Worm (Caenorhabditis elegans) whole organism, L1 larva: Measurements from ENCODE around the gene Y4C6B.2.
A peak's percentile ranks its signal among the peaks of the same experiment; 100 is the strongest.
"Not testable (repeated sequence)": the region's sequence is repeated elsewhere in the genome, so short reads cannot be mapped to it uniquely, and the experiment has no call there.

Experiments
- C04F5.9 ChIP-seq: sonication (generic microtip); optimal IDR thresholded peaks from 2 replicates; lab custom pipeline; 2016; ENCODE audit warnings: missing genetic modification characterization, missing compliant biosample characterization
- C16A3.4 ChIP-seq: fragments of 150-350 bp; optimal IDR thresholded peaks from 2 replicates; lab custom pipeline; 2014; ENCODE audit warnings: missing biosample characterization, missing genetic modification characterization
- aly-2 ChIP-seq: fragments of 150-350 bp; optimal IDR thresholded peaks from 2 replicates; lab custom pipeline; 2014; ENCODE audit warnings: missing biosample characterization, missing genetic modification characterization
- ceh-63 ChIP-seq: fragments of 200-800 bp; sonication (Bioruptor generic); optimal IDR thresholded peaks from 2 replicates; lab custom pipeline; 2018; ENCODE audit warnings: mild to moderate bottlenecking, missing genetic modification characterization, missing compliant biosample characterization
- ceh-8 ChIP-seq: fragments of 200-800 bp; sonication (Bioruptor generic); optimal IDR thresholded peaks from 2 replicates; lab custom pipeline; 2018; ENCODE audit warnings: mild to moderate bottlenecking, missing genetic modification characterization, moderate library complexity, missing compliant biosample characterization
- ceh-82 ChIP-seq, 3 experiments: fragments of 150-350 bp in 1 of 3; sonication (generic microtip) in 2 of 3; optimal IDR thresholded peaks; 2 replicates each; lab custom pipeline; 2014 to 2017; ENCODE audit warnings: missing biosample characterization in 3 of 3, missing genetic modification characterization in 3 of 3
- ceh-90 ChIP-seq: sonication (generic microtip); optimal IDR thresholded peaks from 2 replicates; lab custom pipeline; 2016; ENCODE audit warnings: missing genetic modification characterization, missing compliant biosample characterization
- ces-1 ChIP-seq: fragments of 150-350 bp; optimal IDR thresholded peaks from 2 replicates; lab custom pipeline; 2014; ENCODE audit warnings: missing biosample characterization, missing genetic modification reagents, missing genetic modification characterization
- dsc-1 ChIP-seq: sonication (generic microtip); optimal IDR thresholded peaks from 2 replicates; lab custom pipeline; 2016; ENCODE audit warnings: mild to moderate bottlenecking, missing genetic modification characterization, missing compliant biosample characterization
- efl-1 ChIP-seq, 4 experiments: fragments of 150-350 bp; optimal IDR thresholded peaks in 3 of 4; peaks in 1 of 4; 1 replicate in 1 of 4; 2 replicates in 3 of 4; lab custom pipeline; 2014; ENCODE audit warnings: missing biosample characterization in 2 of 4, missing genetic modification characterization in 2 of 4, missing genetic modification reagents in 2 of 4
- efl-3 ChIP-seq: fragments of 200-800 bp; sonication (Bioruptor generic); optimal IDR thresholded peaks from 2 replicates; lab custom pipeline; 2018; ENCODE audit warnings: mild to moderate bottlenecking, missing genetic modification characterization, missing compliant biosample characterization
- egl-27 ChIP-seq, 2 experiments: fragments of 150-350 bp in 1 of 2; sonication (generic microtip); optimal IDR thresholded peaks; 3 replicates each; lab custom pipeline; 2017 to 2018; ENCODE audit warnings: missing biosample characterization in 2 of 2, missing genetic modification characterization in 2 of 2, missing genetic modification reagents in 2 of 2
- elt-3 ChIP-seq, 6 experiments: fragments of 150-350 bp in 1 of 6; sonication (generic microtip); optimal IDR thresholded peaks; 2 replicates each; lab custom pipeline; 2017 to 2018; ENCODE audit warnings: missing biosample characterization in 6 of 6, missing genetic modification characterization in 6 of 6, inconsistent platforms in 1 of 6
- fos-1 ChIP-seq: fragments of 150-350 bp; optimal IDR thresholded peaks from 2 replicates; lab custom pipeline; 2014; ENCODE audit warnings: missing biosample characterization, missing genetic modification characterization
- hlh-17 ChIP-seq: fragments of 200-800 bp; sonication (Bioruptor generic); optimal IDR thresholded peaks from 2 replicates; lab custom pipeline; 2018; ENCODE audit warnings: missing genetic modification characterization, mild to moderate bottlenecking, missing compliant biosample characterization, moderate library complexity, borderline replicate concordance
- hlh-4 ChIP-seq: sonication (generic microtip); optimal IDR thresholded peaks from 2 replicates; lab custom pipeline; 2016; ENCODE audit warnings: mild to moderate bottlenecking, missing genetic modification characterization, missing compliant biosample characterization
- irx-1 ChIP-seq: sonication (generic microtip); optimal IDR thresholded peaks from 2 replicates; lab custom pipeline; 2016; ENCODE audit warnings: missing genetic modification characterization, missing compliant biosample characterization
- jun-1 ChIP-seq: fragments of 150-350 bp; optimal IDR thresholded peaks from 2 replicates; lab custom pipeline; 2014; ENCODE audit warnings: missing biosample characterization, missing genetic modification reagents, missing genetic modification characterization
- lin-14 ChIP-seq: fragments of 200-800 bp; sonication (Bioruptor generic); optimal IDR thresholded peaks from 2 replicates; lab custom pipeline; 2018; ENCODE audit warnings: mild to moderate bottlenecking, missing genetic modification characterization, moderate library complexity, missing compliant biosample characterization
- lin-35 ChIP-seq, 2 experiments: fragments of 150-350 bp; optimal IDR thresholded peaks; 2 replicates each; lab custom pipeline; 2014; ENCODE audit warnings: missing biosample characterization in 2 of 2, missing genetic modification characterization in 2 of 2, missing genetic modification reagents in 2 of 2
- lin-39 ChIP-seq: fragments of 150-350 bp; optimal IDR thresholded peaks from 2 replicates; lab custom pipeline; 2014; ENCODE audit warnings: missing biosample characterization, missing genetic modification reagents, missing genetic modification characterization
- lsy-2 ChIP-seq, 2 experiments: fragments of 150-350 bp; optimal IDR thresholded peaks; 2 replicates each; lab custom pipeline; 2014; ENCODE audit warnings: missing biosample characterization in 2 of 2, missing genetic modification characterization in 2 of 2
- mab-9 ChIP-seq: fragments of 200-800 bp; sonication (Bioruptor generic); IDR thresholded peaks from 2 replicates; pipeline ENCODE4 v1.3.6; 2022; ENCODE audit warnings: missing genetic modification reagents, missing genetic modification characterization, missing compliant biosample characterization
- mdl-1 ChIP-seq, 2 experiments: fragments of 150-350 bp; optimal IDR thresholded peaks; 2 replicates each; lab custom pipeline; 2014 to 2017; ENCODE audit warnings: missing biosample characterization in 2 of 2, missing genetic modification characterization in 2 of 2, inconsistent platforms in 1 of 2
- mef-2 ChIP-seq: fragments of 150-350 bp; optimal IDR thresholded peaks from 2 replicates; lab custom pipeline; 2014; ENCODE audit warnings: missing biosample characterization, missing genetic modification characterization
- mep-1 ChIP-seq: fragments of 150-350 bp; optimal IDR thresholded peaks from 2 replicates; lab custom pipeline; 2014; ENCODE audit warnings: missing biosample characterization, missing genetic modification characterization
- nhr-11 ChIP-seq: fragments of 150-350 bp; optimal IDR thresholded peaks from 2 replicates; lab custom pipeline; 2014; ENCODE audit warnings: missing biosample characterization, missing genetic modification characterization
- nhr-12 ChIP-seq: sonication (generic microtip); optimal IDR thresholded peaks from 2 replicates; lab custom pipeline; 2017; ENCODE audit warnings: missing biosample characterization, missing genetic modification characterization
- nhr-19 ChIP-seq: fragments of 200-800 bp; sonication (Bioruptor generic); conservative IDR thresholded peaks from 2 replicates; pipeline ENCODE4 v1.3.6; 2022; ENCODE audit warnings: missing genetic modification characterization, missing compliant biosample characterization
- nhr-20 ChIP-seq: sonication (generic microtip); optimal IDR thresholded peaks from 2 replicates; lab custom pipeline; 2016; ENCODE audit warnings: mild to moderate bottlenecking, missing genetic modification characterization, missing compliant biosample characterization
- nhr-237 ChIP-seq: fragments of 150-350 bp; optimal IDR thresholded peaks from 2 replicates; lab custom pipeline; 2014; ENCODE audit warnings: missing biosample characterization, missing genetic modification characterization
- nhr-28 ChIP-seq: fragments of 150-350 bp; optimal IDR thresholded peaks from 2 replicates; lab custom pipeline; 2014; ENCODE audit warnings: missing biosample characterization, missing genetic modification characterization
- nhr-71 ChIP-seq: sonication (generic microtip); optimal IDR thresholded peaks from 2 replicates; lab custom pipeline; 2016; ENCODE audit warnings: mild to moderate bottlenecking, missing genetic modification characterization, moderate library complexity, missing compliant biosample characterization
- nhr-85 ChIP-seq: sonication (generic microtip); peaks from one replicate; lab custom pipeline; 2016; ENCODE audit warnings: missing genetic modification characterization, inconsistent platforms, missing compliant biosample characterization
- pag-3 ChIP-seq: sonication (generic microtip); optimal IDR thresholded peaks from 2 replicates; lab custom pipeline; 2017; ENCODE audit warnings: missing genetic modification characterization, mild to moderate bottlenecking, missing compliant biosample characterization, antibody characterized with exemption, borderline replicate concordance; ENCODE audit not compliant: insufficient read depth
- pqm-1 ChIP-seq: sonication (generic microtip); optimal IDR thresholded peaks from 3 replicates; lab custom pipeline; 2017; ENCODE audit warnings: missing biosample characterization, missing genetic modification characterization
- rnt-1 ChIP-seq: sonication (generic microtip); optimal IDR thresholded peaks from 2 replicates; lab custom pipeline; 2016; ENCODE audit warnings: mild to moderate bottlenecking, missing genetic modification characterization, moderate library complexity, missing compliant biosample characterization
- snpc-4 ChIP-seq: fragments of 150-350 bp; optimal IDR thresholded peaks from 2 replicates; lab custom pipeline; 2014; ENCODE audit warnings: missing biosample characterization, missing genetic modification characterization
- sox-4 ChIP-seq: sonication (generic microtip); optimal IDR thresholded peaks from 2 replicates; lab custom pipeline; 2016; ENCODE audit warnings: missing genetic modification characterization, missing compliant biosample characterization
- sptf-1 ChIP-seq: fragments of 150-350 bp; optimal IDR thresholded peaks from 2 replicates; lab custom pipeline; 2014; ENCODE audit warnings: missing biosample characterization, missing genetic modification characterization
- sup-37 ChIP-seq: fragments of 200-800 bp; sonication (Bioruptor generic); optimal IDR thresholded peaks from 2 replicates; lab custom pipeline; 2018; ENCODE audit warnings: mild to moderate bottlenecking, missing genetic modification characterization, missing compliant biosample characterization
- swsn-7 ChIP-seq: sonication (generic microtip); optimal IDR thresholded peaks from 2 replicates; lab custom pipeline; 2016; ENCODE audit warnings: missing genetic modification characterization, missing compliant biosample characterization
- unc-62 ChIP-seq: fragments of 150-350 bp; optimal IDR thresholded peaks from 2 replicates; lab custom pipeline; 2014; ENCODE audit warnings: missing biosample characterization, missing genetic modification reagents, missing genetic modification characterization
- unc-86 ChIP-seq: sonication (generic microtip); optimal IDR thresholded peaks from 2 replicates; lab custom pipeline; 2016; ENCODE audit warnings: missing genetic modification characterization, missing compliant biosample characterization
- unc-98 ChIP-seq: fragments of 200-800 bp; sonication (Bioruptor generic); IDR thresholded peaks from 2 replicates; pipeline ENCODE4 v1.3.6; 2022; ENCODE audit warnings: missing genetic modification characterization, missing compliant biosample characterization
- vab-15 ChIP-seq: sonication (generic microtip); optimal IDR thresholded peaks from 2 replicates; lab custom pipeline; 2017; ENCODE audit warnings: missing genotype, mild to moderate bottlenecking, missing genetic modification characterization, missing compliant biosample characterization
- zag-1 ChIP-seq: fragments of 150-350 bp; optimal IDR thresholded peaks from 2 replicates; lab custom pipeline; 2014; ENCODE audit warnings: missing biosample characterization, missing genetic modification characterization
- zip-4 ChIP-seq: fragments of 200-800 bp; sonication (Bioruptor generic); optimal IDR thresholded peaks from 2 replicates; lab custom pipeline; 2018; ENCODE audit warnings: mild to moderate bottlenecking, missing genetic modification characterization, moderate library complexity, missing compliant biosample characterization

Gene Y4C6B.2

ce11 chrIV:5313011-5313410 is 26.4 kb upstream of the Y4C6B.2 start, which contains the start of the genes msp-59 and ZK354.2:
msp-59 (minus strand) TSS chrIV:5313111.
ZK354.2 (plus strand) TSS chrIV:5313405.
- not testable (repeated sequence) for TF ChIP-seq ceh-8 (GFP tag; lab: Kevin White, UChicago); zip-4 (GFP tag; lab: Kevin White, UChicago); nhr-28

ce11 chrIV:5316223-5316622 is 23.2 kb upstream of the Y4C6B.2 start, which contains the start of gene msp-65:
msp-65 (plus strand) TSS chrIV:5316523.
- TF ChIP-seq efl-1 (optimal IDR thresholded peaks at IDR 0.05; lab: Kevin White, UChicago), result not testable (repeated sequence)
- peak in 1 of 2 experiments; percentile 59 for TF ChIP-seq efl-1 (GFP tag; optimal IDR thresholded peaks at IDR 0.05 in 1 of 2; lab: Kevin White, UChicago)

- peak; percentile 56 for TF ChIP-seq fos-1 (tag; lab: Kevin White, UChicago)
- no peak for TF ChIP-seq vab-15 (tag; lab: Kevin White, UChicago)
- TF ChIP-seq unc-98 (GFP tag; lab: Robert Waterston, UW), result no peak
- TF ChIP-seq aly-2 (tag; lab: Kevin White, UChicago), result peak; percentile 56
- no peak for TF ChIP-seq dsc-1 (tag; lab: Kevin White, UChicago)
- TF ChIP-seq pag-3, result no peak
- no peak for TF ChIP-seq pqm-1
- peak; percentile 70 for TF ChIP-seq nhr-71 (tag; lab: Kevin White, UChicago)
- peak in 1 of 2 experiments; percentile 24 for TF ChIP-seq lsy-2 (tag; optimal IDR thresholded peaks at IDR 0.05; lab: Kevin White, UChicago)
- no peak for TF ChIP-seq ceh-63 (GFP tag; lab: Kevin White, UChicago)
- peak; percentile 1 for TF ChIP-seq C16A3.4 (tag; lab: Kevin White, UChicago)
- peak; percentile 22 for TF ChIP-seq mep-1 (tag; lab: Kevin White, UChicago)
- no peak for TF ChIP-seq unc-62
- TF ChIP-seq irx-1 (tag; lab: Kevin White, UChicago), result no peak
- peak; percentile 38 for TF ChIP-seq lin-39
- TF ChIP-seq nhr-85, result peak; percentile 92
- TF ChIP-seq C04F5.9 (tag; lab: Kevin White, UChicago), result no peak
- TF ChIP-seq sup-37, result no peak
- no peak for TF ChIP-seq ces-1 (GFP tag; lab: Kevin White, UChicago)
- peak in 1 of 6 experiments; percentile 62 for TF ChIP-seq elt-3 (tag; optimal IDR thresholded peaks at IDR 0.05; lab: Kevin White, UChicago)
- no peak for TF ChIP-seq hlh-17 (GFP tag; lab: Kevin White, UChicago)
- no peak for TF ChIP-seq nhr-12 (tag; lab: Kevin White, UChicago)
- no peak for TF ChIP-seq jun-1 (tag; lab: Kevin White, UChicago)
- no peak for TF ChIP-seq rnt-1 (tag; lab: Kevin White, UChicago)
- no peak for TF ChIP-seq efl-3
- TF ChIP-seq sptf-1 (tag; lab: Kevin White, UChicago), result no peak
- no peak for TF ChIP-seq ceh-90
- no peak for TF ChIP-seq lin-14 (GFP tag; lab: Kevin White, UChicago)
- TF ChIP-seq mab-9 (GFP tag; lab: Robert Waterston, UW), result peak; percentile 24; the same call in 1 of the 2 replicates
- TF ChIP-seq ceh-82 (tag; optimal IDR thresholded peaks at IDR 0.05; lab: Kevin White, UChicago), result no peak
- TF ChIP-seq nhr-11 (tag; lab: Kevin White, UChicago), result no peak
- TF ChIP-seq hlh-4 (tag; lab: Kevin White, UChicago), result no peak
- no peak for TF ChIP-seq sox-4 (tag; lab: Kevin White, UChicago)
- peak in 1 of 2 experiments; percentile 44 for TF ChIP-seq lin-35 (GFP tag; optimal IDR thresholded peaks at IDR 0.05; lab: Kevin White, UChicago)
- peak; percentile 51 for TF ChIP-seq swsn-7 (tag; lab: Kevin White, UChicago)
- TF ChIP-seq nhr-28, result no peak
- TF ChIP-seq egl-27 (tag; optimal IDR thresholded peaks at IDR 0.05; lab: Kevin White, UChicago), result no peak
- peak; percentile 97 for TF ChIP-seq snpc-4 (tag; lab: Kevin White, UChicago)
- TF ChIP-seq nhr-237 (tag; lab: Kevin White, UChicago), result no peak
- TF ChIP-seq zag-1 (tag; lab: Kevin White, UChicago), result no peak
- TF ChIP-seq nhr-20, result peak; percentile 66
- no peak for TF ChIP-seq mdl-1 (tag; optimal IDR thresholded peaks at IDR 0.05; lab: Kevin White, UChicago)
- peak; percentile 81 for TF ChIP-seq nhr-19 (GFP tag; lab: Robert Waterston, UW)
- no peak for TF ChIP-seq mef-2 (tag; lab: Kevin White, UChicago)
- no peak for TF ChIP-seq unc-86
Observed at ce11 chrIV:5317106-5317505, 22.3 kb upstream of the Y4C6B.2 start.
